Fruit fly (Drosophila melanogaster): ENCODE results near the gene Mpi.

- TF ChIP-seq CG11696 (GFP tag; IDR thresholded peaks at IDR 0.05): no peak
- TF ChIP-seq CG42726 (GFP tag; IDR thresholded peaks at IDR 0.05; ENCODE audit: partially characterized antibody): peak; percentile 45; the same call in 1 of the 2 replicates
- no peak for TF ChIP-seq ash1 (GFP tag; optimal IDR thresholded peaks at IDR 0.05)
- TF ChIP-seq CG6689 (GFP tag; IDR thresholded peaks at IDR 0.05): no peak
- no peak for TF ChIP-seq CG13775 (GFP tag; optimal IDR thresholded peaks at IDR 0.05)
- TF ChIP-seq CG18599 (GFP tag; optimal IDR thresholded peaks at IDR 0.05): no peak
- peak; percentile 30 for TF ChIP-seq CG30403 (GFP tag; optimal IDR thresholded peaks at IDR 0.05)
- no peak for TF ChIP-seq wek (GFP tag; optimal IDR thresholded peaks at IDR 0.05)
- TF ChIP-seq CG14710 (tag; optimal IDR thresholded peaks at IDR 0.05): peak; percentile 78
- TF ChIP-seq ara (GFP tag; IDR thresholded peaks at IDR 0.05): no peak
- TF ChIP-seq fru (optimal IDR thresholded peaks at IDR 0.05): no peak
Measured at dm6 chr3R:9762955-9763931, 3.8 kb downstream of the Mpi start, which contains the start of the genes Snap24 and CG8478.

Data from whole organism, embryonic.